Worm (Caenorhabditis elegans): ENCODE data around the gene brc-2.

The brc-2 gene

ce11 chrIII:6951435-6951834, 48.5 kb upstream of the brc-2 start:
- peak; percentile 29 for TF ChIP-seq hmg-11 (tag; optimal IDR thresholded peaks at IDR 0.05)
- TF ChIP-seq nfya-1 (tag; optimal IDR thresholded peaks at IDR 0.05; ENCODE audit: insufficient read depth), result peak; percentile 51
- TF ChIP-seq ama-1 (optimal IDR thresholded peaks at IDR 0.05), result peak; percentile 7
- TF ChIP-seq ceh-28 (tag; optimal IDR thresholded peaks at IDR 0.05), result no peak

- peak; percentile 16 for TF ChIP-seq lin-15B (tag; optimal IDR thresholded peaks at IDR 0.05)
- TF ChIP-seq nhr-77 (tag; optimal IDR thresholded peaks at IDR 0.05), result no peak
- TF ChIP-seq snpc-4 (tag; optimal IDR thresholded peaks at IDR 0.05), result no peak
- TF ChIP-seq jun-1 (tag; optimal IDR thresholded peaks at IDR 0.05), result no peak
- TF ChIP-seq hmg-11 (tag; optimal IDR thresholded peaks at IDR 0.05), result no peak
- TF ChIP-seq pha-4 (tag; optimal IDR thresholded peaks at IDR 0.05), result peak; percentile 78
- TF ChIP-seq ztf-4 (tag; optimal IDR thresholded peaks at IDR 0.05), result no peak
- TF ChIP-seq nhr-43 (tag; optimal IDR thresholded peaks at IDR 0.05; ENCODE audit: poor library complexity, severe bottlenecking), result no peak
- no peak for TF ChIP-seq eor-1 (tag; optimal IDR thresholded peaks at IDR 0.05)
- no peak for TF ChIP-seq lin-39 (tag; optimal IDR thresholded peaks at IDR 0.05)
These were observed 45.0 kb upstream of the brc-2 start for ce11 chrIII:6947896-6948295.

DNA sequence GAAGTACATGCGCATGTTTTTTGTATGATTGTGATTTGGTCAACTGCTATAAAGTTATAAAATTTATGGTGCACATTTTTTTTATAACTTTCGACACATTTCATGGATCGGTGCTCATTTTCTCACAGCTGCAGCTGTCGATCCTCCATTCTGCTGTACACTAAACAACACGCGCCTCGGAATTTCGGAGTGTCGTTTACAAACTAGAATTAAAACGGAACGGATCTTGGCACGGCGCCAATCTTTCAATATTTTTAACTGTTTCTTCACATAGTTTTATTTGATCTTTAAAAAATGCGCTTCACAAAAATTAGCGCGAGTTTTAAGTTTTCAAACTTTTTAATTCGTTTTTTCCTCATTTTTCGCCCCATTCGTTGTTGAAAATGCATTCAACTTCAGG, 43.5 kb upstream of the brc-2 start, which contains the start of gene let-711:
let-711 (plus strand) TSS at position 337 of the 400 bp plus-strand sequence.
- TF ChIP-seq nfya-1 (tag; optimal IDR thresholded peaks at IDR 0.05; ENCODE audit: insufficient read depth), result peak; percentile 32
- no peak for TF ChIP-seq fos-1 (tag; optimal IDR thresholded peaks at IDR 0.05)
- no peak for TF ChIP-seq ceh-82 (tag; optimal IDR thresholded peaks at IDR 0.05)
- TF ChIP-seq nhr-25 (tag; optimal IDR thresholded peaks at IDR 0.05), result no peak
- no peak for TF ChIP-seq jun-1 (tag; optimal IDR thresholded peaks at IDR 0.05)
- TF ChIP-seq ceh-28 (tag; optimal IDR thresholded peaks at IDR 0.05), result no peak
- TF ChIP-seq aly-2 (tag; optimal IDR thresholded peaks at IDR 0.05), result no peak
- no peak for TF ChIP-seq fkh-2 (tag; optimal IDR thresholded peaks at IDR 0.05)
- TF ChIP-seq ztf-4 (tag; optimal IDR thresholded peaks at IDR 0.05), result no peak
- TF ChIP-seq nhr-76 (tag; optimal IDR thresholded peaks at IDR 0.05), result no peak
- peak; percentile 9 for TF ChIP-seq pha-4 (tag; optimal IDR thresholded peaks at IDR 0.05)
- no peak for TF ChIP-seq ceh-16 (tag; optimal IDR thresholded peaks at IDR 0.05)

- TF ChIP-seq fos-1 (tag; optimal IDR thresholded peaks at IDR 0.05) (no peak), nhr-23 (tag; optimal IDR thresholded peaks at IDR 0.05) (peak; percentile 46)
These were observed 42.8 kb upstream of the brc-2 start, which contains the start of gene abu-13 for ce11 chrIII:6945747-6946146. abu-13 (minus strand) TSS chrIII:6945898.

DNA sequence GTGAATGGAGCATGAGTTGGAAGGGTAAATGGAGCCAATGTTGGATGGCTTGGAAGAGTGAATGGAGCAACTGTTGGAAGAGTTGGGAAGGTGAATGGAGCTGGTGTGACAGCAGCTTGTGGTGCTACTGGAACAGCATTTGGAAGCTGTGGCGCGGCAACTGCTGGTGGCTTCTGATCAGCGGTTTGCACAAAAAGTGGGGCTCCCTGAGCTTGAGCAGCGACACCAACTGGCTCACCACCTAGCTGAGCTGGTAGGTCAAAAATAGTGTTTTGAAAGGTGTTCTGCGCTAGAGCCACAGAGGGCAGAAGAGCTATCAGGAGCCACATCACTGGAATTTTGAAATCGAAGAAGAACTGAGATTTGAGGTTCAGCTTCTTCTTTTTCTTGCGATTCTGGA, 42.4 kb upstream of the brc-2 start:
- no peak for TF ChIP-seq sea-2 (GFP tag; optimal IDR thresholded peaks at IDR 0.05)
- no peak for TF ChIP-seq nhr-11 (tag; optimal IDR thresholded peaks at IDR 0.05)
- no peak for TF ChIP-seq R02D3.7 (tag; optimal IDR thresholded peaks at IDR 0.05)
- no peak for TF ChIP-seq elt-3 (tag; optimal IDR thresholded peaks at IDR 0.05)

- TF ChIP-seq pha-4 (tag; optimal IDR thresholded peaks at IDR 0.05) (peak; percentile 43), ceh-28 (tag; optimal IDR thresholded peaks at IDR 0.05) (no peak)
These were observed 36.6 kb upstream of the brc-2 start, which contains the start of gene F57B9.3 for ce11 chrIII:6939523-6939922. F57B9.3 (plus strand) TSS chrIII:6939823.

- no peak for TF ChIP-seq egl-27 (tag; optimal IDR thresholded peaks at IDR 0.05)
- no peak for TF ChIP-seq hmg-11 (tag; optimal IDR thresholded peaks at IDR 0.05)
- no peak for TF ChIP-seq aly-2 (tag; optimal IDR thresholded peaks at IDR 0.05)
- TF ChIP-seq lin-15B (tag; optimal IDR thresholded peaks at IDR 0.05), result no peak
- no peak for TF ChIP-seq ceh-9 (tag; optimal IDR thresholded peaks at IDR 0.05)
- TF ChIP-seq egl-5 (tag; optimal IDR thresholded peaks at IDR 0.05), result no peak
- no peak for TF ChIP-seq fkh-2 (tag; optimal IDR thresholded peaks at IDR 0.05)
- no peak for TF ChIP-seq elt-2 (tag; optimal IDR thresholded peaks at IDR 0.05)
- no peak for TF ChIP-seq fos-1 (tag; optimal IDR thresholded peaks at IDR 0.05)
- TF ChIP-seq skn-1 (tag; optimal IDR thresholded peaks at IDR 0.05), result no peak
- TF ChIP-seq nfya-1 (tag; optimal IDR thresholded peaks at IDR 0.05; ENCODE audit: insufficient read depth), result no peak
- no peak for TF ChIP-seq daf-12 (tag; optimal IDR thresholded peaks at IDR 0.05)
These were observed 32.5 kb upstream of the brc-2 start, which contains the start of the genes F57B9.8 and coq-2 for ce11 chrIII:6935269-6936017. F57B9.8 (minus strand) TSS chrIII:6935319. coq-2 (plus strand) TSS chrIII:6935967.

Measured in whole organism, L3 larva.